Worm (Caenorhabditis elegans) whole organism, midembryonic: ENCODE measurements around the gene metl-6.

Source experiments
- T22C8.4 ChIP-seq: fragments of 200-800 bp; sonication (Bioruptor generic); IDR thresholded peaks from 2 replicates; pipeline ENCODE4 v1.3.6; 2022; ENCODE audit warnings: missing genetic modification characterization, missing compliant biosample characterization
- tab-1 ChIP-seq: fragments of 200-800 bp; sonication (Bioruptor generic); IDR thresholded peaks from 2 replicates; pipeline ENCODE4 v1.3.6; 2022; ENCODE audit warnings: missing genetic modification characterization, missing compliant biosample characterization

- TF ChIP-seq T22C8.4 (GFP tag; lab: Robert Waterston, UW) (no peak), tab-1 (GFP tag; lab: Robert Waterston, UW) (no peak)
Measured at ce11 chrIII:3915705-3916104, 5.8 kb downstream of the metl-6 start.
